Fruit fly (Drosophila melanogaster) whole organism, wandering third instar larva: Measurements from ENCODE around the gene ninaA.
"Not testable (repeated sequence)": the region's sequence is repeated elsewhere in the genome, so short reads cannot be mapped to it uniquely, and the experiment has no call there.

Experiments
- CG32264 ChIP-seq: fragments of 200-800 bp; sonication (Bioruptor generic); optimal IDR thresholded peaks from 2 replicates; lab custom pipeline; 2016; ENCODE audit warnings: missing biosample characterization, missing genetic modification characterization
- Dfd ChIP-seq: fragments of >200 bp; optimal IDR thresholded peaks from 2 replicates; lab custom pipeline; 2017; ENCODE audit warnings: missing biosample characterization, missing genetic modification characterization
- Dif ChIP-seq: fragments of 200-275, 200-300 bp; sonication (Bioruptor generic); optimal IDR thresholded peaks from 2 replicates; lab custom pipeline; 2018; ENCODE audit warnings: missing biosample characterization, missing genetic modification characterization; ENCODE audit not compliant: partially characterized antibody
- GATAd ChIP-seq: sonication (Bioruptor generic); optimal IDR thresholded peaks from 2 replicates; lab custom pipeline; 2016; ENCODE audit warnings: missing biosample characterization, missing genetic modification characterization
- HLH106 ChIP-seq: fragments of 200-800 bp; optimal IDR thresholded peaks from 3 replicates; lab custom pipeline; 2019; ENCODE audit warnings: missing biosample characterization, mild to moderate bottlenecking, missing genetic modification characterization, moderate library complexity
- Hnf4 ChIP-seq: fragments of 200-800 bp; sonication (Bioruptor generic); optimal IDR thresholded peaks from 2 replicates; lab custom pipeline; 2016; ENCODE audit warnings: missing biosample characterization, mild to moderate bottlenecking, missing genetic modification characterization
- Hr78 ChIP-seq: fragments of >200 bp; optimal IDR thresholded peaks from 2 replicates; lab custom pipeline; 2017; ENCODE audit warnings: missing biosample characterization, missing genetic modification characterization
- Hr83 ChIP-seq: fragments of 200-300 bp; sonication (Bioruptor generic); optimal IDR thresholded peaks from 2 replicates; lab custom pipeline; 2016; ENCODE audit warnings: missing biosample characterization, mild to moderate bottlenecking, missing genetic modification characterization, moderate library complexity; ENCODE audit not compliant: poor library complexity, severe bottlenecking
- Jra ChIP-seq: sonication (Bioruptor generic); optimal IDR thresholded peaks from 2 replicates; lab custom pipeline; 2016; ENCODE audit warnings: missing biosample characterization, missing genetic modification characterization
- Mio ChIP-seq: sonication (Bioruptor generic); optimal IDR thresholded peaks from 2 replicates; lab custom pipeline; 2016; ENCODE audit warnings: missing biosample characterization, missing genetic modification characterization
- Myc ChIP-seq: fragments of >200 bp; optimal IDR thresholded peaks from 2 replicates; lab custom pipeline; 2017
- N ChIP-seq: fragments of >200 bp; optimal IDR thresholded peaks from 2 replicates; lab custom pipeline; 2018; ENCODE audit warnings: missing biosample characterization, missing external identifiers, missing genetic modification characterization
- Rel ChIP-seq, 2 experiments: fragments of 200-800 bp; sonication (Bioruptor generic) in 1 of 2; optimal IDR thresholded peaks; 2 replicates in 1 of 2; 3 replicates in 1 of 2; lab custom pipeline; 2016 to 2019; ENCODE audit warnings: mild to moderate bottlenecking in 2 of 2, missing biosample characterization in 2 of 2, missing genetic modification characterization in 2 of 2, moderate library complexity in 1 of 2
- Sp1 ChIP-seq: fragments of 200-800 bp; sonication (Bioruptor generic); optimal IDR thresholded peaks from 3 replicates; lab custom pipeline; 2019; ENCODE audit warnings: missing biosample characterization, mild to moderate bottlenecking, missing genetic modification characterization, moderate library complexity
- Vsx2 ChIP-seq: fragments of 200-300, 225-300 bp; sonication (Bioruptor generic); optimal IDR thresholded peaks from 2 replicates; lab custom pipeline; 2018; ENCODE audit warnings: missing biosample characterization, missing genetic modification characterization; ENCODE audit not compliant: partially characterized antibody
- br ChIP-seq: fragments of 200-800 bp; sonication (Bioruptor generic); optimal IDR thresholded peaks from 2 replicates; lab custom pipeline; 2016; ENCODE audit warnings: missing biosample characterization, missing genetic modification characterization
- dmrt93B ChIP-seq: fragments of 200-800 bp; sonication (Bioruptor generic); optimal IDR thresholded peaks from 2 replicates; lab custom pipeline; 2018; ENCODE audit warnings: missing biosample characterization, mild to moderate bottlenecking, missing genetic modification characterization
- ey ChIP-seq: fragments of 200-800 bp; sonication (Bioruptor generic); optimal IDR thresholded peaks from 2 replicates; lab custom pipeline; 2016; ENCODE audit warnings: missing biosample characterization, missing genetic modification characterization
- foxo ChIP-seq, 2 experiments: fragments of 200-800 bp; sonication (Bioruptor generic); optimal IDR thresholded peaks; 2 replicates in 1 of 2; 3 replicates in 1 of 2; lab custom pipeline; 2016 to 2017; ENCODE audit warnings: missing biosample characterization in 2 of 2, missing genetic modification characterization in 2 of 2
- fru ChIP-seq: fragments of 200-800 bp; sonication (Bioruptor generic); optimal IDR thresholded peaks from 3 replicates; lab custom pipeline; 2016; ENCODE audit warnings: missing biosample characterization, mild to moderate bottlenecking, missing genetic modification characterization
- h ChIP-seq: fragments of 200-800 bp; sonication (Bioruptor generic); optimal IDR thresholded peaks from 3 replicates; lab custom pipeline; 2016; ENCODE audit warnings: missing biosample characterization, mild to moderate bottlenecking, missing genetic modification characterization
- jim ChIP-seq: fragments of 175-275, 200-325 bp; sonication (Bioruptor generic); optimal IDR thresholded peaks from 2 replicates; lab custom pipeline; 2016; ENCODE audit warnings: missing biosample characterization, mild to moderate bottlenecking, missing genetic modification characterization
- pan ChIP-seq: fragments of >200 bp; optimal IDR thresholded peaks from 2 replicates; lab custom pipeline; 2017
- psq ChIP-seq: fragments of 200-800 bp; sonication (Bioruptor generic); optimal IDR thresholded peaks from 3 replicates; lab custom pipeline; 2017; ENCODE audit warnings: missing biosample characterization, mild to moderate bottlenecking, missing genetic modification characterization, moderate library complexity
- rgr ChIP-seq: fragments of 200-800 bp; sonication (Bioruptor generic); optimal IDR thresholded peaks from 3 replicates; lab custom pipeline; 2016; ENCODE audit warnings: missing biosample characterization, mild to moderate bottlenecking, missing genetic modification characterization
- sage ChIP-seq: fragments of 200-800 bp; sonication (Bioruptor generic); optimal IDR thresholded peaks from 2 replicates; lab custom pipeline; 2016; ENCODE audit warnings: missing biosample characterization, mild to moderate bottlenecking, missing genetic modification characterization
- sv ChIP-seq: fragments of 200-800 bp; sonication (Bioruptor generic); optimal IDR thresholded peaks from 3 replicates; lab custom pipeline; 2016; ENCODE audit warnings: missing biosample characterization, missing genetic modification characterization
- tai ChIP-seq: sonication (Bioruptor generic); optimal IDR thresholded peaks from 2 replicates; lab custom pipeline; 2016; ENCODE audit warnings: missing biosample characterization, missing genetic modification characterization
- usp ChIP-seq: fragments of >200 bp; optimal IDR thresholded peaks from 2 replicates; lab custom pipeline; 2017; ENCODE audit warnings: missing biosample characterization, missing genetic modification characterization
- woc ChIP-seq: sonication (Bioruptor generic); optimal IDR thresholded peaks from 2 replicates; lab custom pipeline; 2016; ENCODE audit warnings: missing biosample characterization, mild to moderate bottlenecking, missing genetic modification characterization

The ninaA gene

DNA sequence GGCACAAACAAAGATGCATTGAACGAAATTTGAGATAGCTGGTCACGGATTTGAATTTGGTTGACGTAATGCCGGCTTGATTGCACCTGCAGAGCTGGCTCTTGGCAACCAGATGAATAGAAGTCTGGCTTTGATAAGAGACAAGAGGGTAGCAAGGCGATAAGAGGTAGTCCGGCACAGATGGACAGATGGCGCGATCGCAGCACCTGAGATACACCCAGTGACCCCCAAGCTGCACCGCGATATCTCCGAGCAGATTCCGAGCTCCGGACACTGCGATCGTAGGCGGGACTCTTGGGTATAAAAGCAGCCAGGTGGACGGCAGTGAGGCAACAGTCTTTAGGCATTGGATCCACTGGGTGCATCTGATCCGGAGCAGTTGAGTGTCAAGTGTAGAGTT, 21.2 kb downstream of the ninaA start, which contains the start of gene Lsp1beta:
Gene Lsp1beta (plus strand): TSS at position 185 of the 400 bp plus-strand sequence.
- TF ChIP-seq Mio (no peak), Rel (GFP tag; optimal IDR thresholded peaks at IDR 0.05; lab: Kevin White, UChicago) (no peak), Rel (tag; optimal IDR thresholded peaks at IDR 0.05; lab: Kevin White, UChicago) (peak; percentile 0), HLH106 (tag; lab: Kevin White, UChicago) (no peak)

DNA sequence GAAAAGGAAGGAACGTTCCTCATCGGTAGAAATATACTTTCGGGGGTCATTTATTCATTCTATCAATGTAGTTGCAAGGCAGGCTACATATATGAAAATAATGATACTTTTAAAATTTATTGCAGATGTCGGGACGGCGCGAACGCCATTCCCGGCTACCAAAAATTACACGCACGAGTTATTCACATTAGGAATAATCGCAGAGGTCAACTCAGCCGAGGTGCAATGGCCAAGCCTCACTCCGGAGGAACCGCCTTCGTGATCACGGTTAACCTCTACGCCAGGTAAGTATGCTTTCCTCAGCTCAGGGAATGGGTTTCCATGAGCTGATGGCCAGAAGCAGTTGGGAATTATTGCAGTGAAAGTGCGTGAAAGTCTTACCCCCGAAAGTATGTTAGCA, 24.3 kb downstream of the ninaA start:
- TF ChIP-seq foxo (GFP tag; optimal IDR thresholded peaks at IDR 0.05; lab: Kevin White, UChicago) = peak in 1 of 2 experiments; percentile 21
- peak; percentile 11 for TF ChIP-seq tai (GFP tag; lab: Kevin White, UChicago)
- TF ChIP-seq h (GFP tag; lab: Kevin White, UChicago) = peak; percentile 29
- peak; percentile 46 for TF ChIP-seq Hnf4 (GFP tag; lab: Kevin White, UChicago)
- not testable (repeated sequence) for TF ChIP-seq Rel (GFP tag; optimal IDR thresholded peaks at IDR 0.05; lab: Kevin White, UChicago)
- peak; percentile 42 for TF ChIP-seq Rel (tag; optimal IDR thresholded peaks at IDR 0.05; lab: Kevin White, UChicago)

DNA sequence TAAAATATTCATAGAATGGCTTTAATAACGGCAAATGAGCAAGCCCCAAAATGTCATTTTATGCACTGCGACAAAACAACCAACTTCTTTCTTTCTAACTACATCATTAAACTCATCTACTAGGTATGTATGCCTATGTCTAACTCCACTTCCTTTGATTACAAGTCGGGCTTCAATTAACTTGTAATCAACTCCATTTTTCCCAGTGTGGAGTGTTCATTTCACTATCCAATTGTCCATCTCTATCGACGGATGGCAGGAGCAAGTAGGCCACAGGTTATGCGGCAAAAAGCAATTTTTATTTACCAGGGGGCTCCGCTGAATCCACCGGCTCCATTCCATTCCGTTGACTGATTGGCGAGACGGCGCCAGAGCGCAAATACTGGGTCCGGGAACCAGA, 26.6 kb downstream of the ninaA start:
- TF ChIP-seq rgr (no peak), Vsx2 (GFP tag; lab: Kevin White, UChicago) (no peak), Sp1 (GFP tag; lab: Kevin White, UChicago) (no peak), Mio (no peak), Hr83 (no peak), fru (no peak), Dif (GFP tag; lab: Kevin White, UChicago) (no peak), Jra (no peak)

DNA sequence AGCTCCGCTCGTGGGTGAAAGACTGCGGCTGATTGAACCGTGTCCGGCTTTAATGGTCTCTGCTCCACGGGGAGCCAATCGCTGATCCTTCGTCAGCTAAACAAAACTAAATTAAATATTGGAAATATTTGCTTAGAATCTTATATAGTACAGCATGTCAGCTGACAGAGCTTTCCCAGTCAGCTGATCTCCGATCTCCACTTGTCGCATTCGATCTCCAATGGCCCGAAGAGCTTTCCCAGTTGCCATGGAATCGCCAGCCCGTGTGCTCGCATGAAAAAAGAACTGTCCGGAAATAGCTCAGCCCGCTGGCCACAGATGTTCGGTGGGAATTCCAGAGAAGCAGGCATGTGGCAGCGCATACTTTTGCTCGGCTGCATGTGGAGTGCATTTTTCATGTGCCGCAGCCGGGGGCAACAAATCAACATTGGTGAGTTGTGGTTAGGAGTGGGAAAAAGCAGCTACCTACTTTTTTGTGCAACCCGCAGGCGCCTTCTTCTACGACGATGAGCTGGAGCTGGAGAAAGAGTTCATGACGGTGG, 36.8 kb downstream of the ninaA start, which contains the start of gene GluRIIC:
Gene GluRIIC (plus strand): TSS at position 237 of the 542 bp plus-strand sequence.
- TF ChIP-seq woc = no peak
- TF ChIP-seq fru = no peak
- TF ChIP-seq Dfd (GFP tag; lab: Kevin White, UChicago) = no peak
- TF ChIP-seq jim = no peak
- TF ChIP-seq Hr83 = no peak
- no peak for TF ChIP-seq dmrt93B (GFP tag; lab: Kevin White, UChicago)
- TF ChIP-seq Vsx2 (GFP tag; lab: Kevin White, UChicago) = no peak
- no peak for TF ChIP-seq CG32264 (GFP tag; lab: Kevin White, UChicago)
- no peak for TF ChIP-seq usp (GFP tag; lab: Kevin White, UChicago)
- TF ChIP-seq rgr = no peak
- TF ChIP-seq sage (GFP tag; lab: Kevin White, UChicago) = no peak
- no peak for TF ChIP-seq GATAd (GFP tag; lab: Kevin White, UChicago)
- no peak for TF ChIP-seq N (GFP tag; lab: Kevin White, UChicago)
- no peak for TF ChIP-seq sv
- TF ChIP-seq h (GFP tag; lab: Kevin White, UChicago) = no peak

DNA sequence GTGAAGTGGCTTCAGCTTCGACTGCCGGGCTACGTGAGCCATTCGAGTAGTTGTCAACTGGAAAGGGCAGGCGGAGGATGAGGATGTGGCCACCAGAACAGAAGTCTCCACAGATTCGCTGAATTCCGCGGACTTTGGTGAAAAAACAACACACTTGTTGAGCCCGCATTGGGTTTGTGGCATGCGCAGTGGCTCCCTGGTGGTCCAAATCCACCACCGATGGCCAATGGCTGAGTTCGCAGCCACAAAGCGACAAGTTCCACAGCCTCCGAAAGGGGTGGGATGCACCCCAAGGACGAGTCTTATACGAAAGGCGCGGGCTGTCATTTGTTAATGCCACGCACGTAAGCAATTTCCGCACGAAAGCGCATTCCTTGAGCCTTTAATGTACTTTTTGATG, 41.6 kb downstream of the ninaA start:
- TF ChIP-seq br (no peak), Hr78 (GFP tag; lab: Kevin White, UChicago) (no peak), tai (GFP tag; lab: Kevin White, UChicago) (no peak), jim (no peak), Sp1 (GFP tag; lab: Kevin White, UChicago) (no peak), fru (no peak), N (GFP tag; lab: Kevin White, UChicago) (no peak), Jra (no peak), sage (GFP tag; lab: Kevin White, UChicago) (no peak), Myc (lab: Kevin White, UChicago) (no peak), foxo (GFP tag; optimal IDR thresholded peaks at IDR 0.05; lab: Kevin White, UChicago) (no peak), rgr (no peak), Hnf4 (GFP tag; lab: Kevin White, UChicago) (no peak), psq (GFP tag; lab: Kevin White, UChicago) (no peak), ey (GFP tag; lab: Kevin White, UChicago) (no peak)

- TF ChIP-seq jim = no peak
- no peak for TF ChIP-seq usp (GFP tag; lab: Kevin White, UChicago)
- TF ChIP-seq N (GFP tag; lab: Kevin White, UChicago) = no peak
- no peak for TF ChIP-seq Hr83
- no peak for TF ChIP-seq pan (lab: Kevin White, UChicago)
Measured at dm6 chr2L:922660-923059, 45.6 kb downstream of the ninaA start, which contains the start of gene Tmtc2. Tmtc2 (plus strand) TSS chr2L:922793.
